Worm (Caenorhabditis elegans) whole organism, L2 larva: ENCODE data around the gene col-94.

Experiments used
- C34F6.9 ChIP-seq: fragments of 150-350 bp; optimal IDR thresholded peaks from 2 replicates; lab custom pipeline; 2014; ENCODE audit warnings: missing biosample characterization, missing genetic modification characterization
- R02D3.7 ChIP-seq: fragments of 150-350 bp; optimal IDR thresholded peaks from 2 replicates; lab custom pipeline; 2014; ENCODE audit warnings: missing biosample characterization, missing genetic modification characterization
- Y55F3AM.14 ChIP-seq: fragments of 200-800 bp; sonication (Bioruptor generic); optimal IDR thresholded peaks from 2 replicates; lab custom pipeline; 2018; ENCODE audit warnings: mild to moderate bottlenecking, missing genetic modification characterization, missing compliant biosample characterization
- ZK546.5 ChIP-seq: sonication (generic microtip); optimal IDR thresholded peaks from 2 replicates; lab custom pipeline; 2017; ENCODE audit warnings: missing biosample characterization, missing genetic modification characterization
- alr-1 ChIP-seq: fragments of 150-350 bp; optimal IDR thresholded peaks from 2 replicates; lab custom pipeline; 2014; ENCODE audit warnings: missing biosample characterization, missing genetic modification characterization
- aly-2 ChIP-seq: fragments of 150-350 bp; optimal IDR thresholded peaks from 2 replicates; lab custom pipeline; 2014; ENCODE audit warnings: missing biosample characterization, missing genetic modification characterization
- ama-1 ChIP-seq: fragments of 150-350 bp; optimal IDR thresholded peaks from 2 replicates; lab custom pipeline; 2018; ENCODE audit warnings: inconsistent platforms
- blmp-1 ChIP-seq: sonication (generic microtip); optimal IDR thresholded peaks from 2 replicates; lab custom pipeline; 2017; ENCODE audit warnings: missing genetic modification characterization, mild to moderate bottlenecking, missing compliant biosample characterization, antibody characterized with exemption, moderate library complexity; ENCODE audit not compliant: insufficient read depth
- ceh-16 ChIP-seq: fragments of 150-350 bp; optimal IDR thresholded peaks from 2 replicates; lab custom pipeline; 2014; ENCODE audit warnings: missing biosample characterization, missing genetic modification characterization
- ceh-82 ChIP-seq: fragments of 150-350 bp; optimal IDR thresholded peaks from 2 replicates; lab custom pipeline; 2014; ENCODE audit warnings: missing biosample characterization, missing genetic modification characterization
- elt-3 ChIP-seq: sonication (generic microtip); optimal IDR thresholded peaks from 2 replicates; lab custom pipeline; 2017; ENCODE audit warnings: missing biosample characterization, missing genetic modification characterization
- fos-1 ChIP-seq: fragments of 150-350 bp; optimal IDR thresholded peaks from 2 replicates; lab custom pipeline; 2014; ENCODE audit warnings: missing biosample characterization, missing genetic modification characterization
- gmeb-1 ChIP-seq: fragments of 150-350 bp; optimal IDR thresholded peaks from 2 replicates; lab custom pipeline; 2014; ENCODE audit warnings: missing biosample characterization, missing genetic modification characterization
- lin-11 ChIP-seq: fragments of 150-350 bp; sonication (generic microtip); optimal IDR thresholded peaks from 2 replicates; lab custom pipeline; 2014; ENCODE audit warnings: missing biosample characterization, missing genetic modification characterization, inconsistent platforms, mixed read lengths
- lin-13 ChIP-seq: fragments of 150-350 bp; optimal IDR thresholded peaks from 2 replicates; lab custom pipeline; 2014; ENCODE audit warnings: missing biosample characterization, missing genetic modification reagents, missing genetic modification characterization
- lin-39 ChIP-seq: fragments of 150-350 bp; optimal IDR thresholded peaks from 2 replicates; lab custom pipeline; 2014; ENCODE audit warnings: missing biosample characterization, missing genetic modification reagents, missing genetic modification characterization
- mab-5 ChIP-seq: fragments of 150-350 bp; optimal IDR thresholded peaks from 2 replicates; lab custom pipeline; 2014; ENCODE audit warnings: missing biosample characterization, missing genetic modification characterization
- mbf-1 ChIP-seq: sonication (generic microtip); optimal IDR thresholded peaks from 2 replicates; lab custom pipeline; 2017; ENCODE audit warnings: missing biosample characterization, missing genetic modification characterization
- mdl-1 ChIP-seq, 2 experiments: fragments of 150-350 bp in 1 of 2; sonication (generic microtip) in 1 of 2; optimal IDR thresholded peaks; 2 replicates each; lab custom pipeline; 2017; ENCODE audit warnings: missing biosample characterization in 2 of 2, missing genetic modification characterization in 2 of 2
- nhr-10 ChIP-seq: sonication (generic microtip); optimal IDR thresholded peaks from 2 replicates; lab custom pipeline; 2017; ENCODE audit warnings: missing biosample characterization, missing genetic modification characterization
- nhr-11 ChIP-seq: fragments of 150-350 bp; optimal IDR thresholded peaks from 2 replicates; lab custom pipeline; 2014; ENCODE audit warnings: missing biosample characterization, missing genetic modification characterization
- nhr-23 ChIP-seq: fragments of 150-350 bp; optimal IDR thresholded peaks from 2 replicates; lab custom pipeline; 2014; ENCODE audit warnings: missing biosample characterization, missing genetic modification reagents, missing genetic modification characterization
- nhr-237 ChIP-seq: fragments of 150-350 bp; optimal IDR thresholded peaks from 2 replicates; lab custom pipeline; 2014; ENCODE audit warnings: missing biosample characterization, missing genetic modification characterization
- nhr-25 ChIP-seq: fragments of 150-350 bp; sonication (generic microtip); optimal IDR thresholded peaks from 3 replicates; lab custom pipeline; 2014; ENCODE audit warnings: missing biosample characterization, missing genetic modification characterization
- nhr-6 ChIP-seq: fragments of 150-350 bp; optimal IDR thresholded peaks from 2 replicates; lab custom pipeline; 2014; ENCODE audit warnings: missing biosample characterization, missing genetic modification characterization
- peb-1 ChIP-seq: fragments of 150-350 bp; optimal IDR thresholded peaks from 2 replicates; lab custom pipeline; 2014; ENCODE audit warnings: missing biosample characterization, missing genetic modification characterization
- sem-4 ChIP-seq: fragments of 150-350 bp; optimal IDR thresholded peaks from 2 replicates; lab custom pipeline; 2014; ENCODE audit warnings: missing biosample characterization, missing genetic modification reagents, missing genetic modification characterization
- skn-1 ChIP-seq: sonication (generic microtip); optimal IDR thresholded peaks from 2 replicates; lab custom pipeline; 2017; ENCODE audit warnings: missing biosample characterization, missing genetic modification characterization
- sma-3 ChIP-seq: sonication (generic microtip); optimal IDR thresholded peaks from 2 replicates; lab custom pipeline; 2016; ENCODE audit warnings: missing genetic modification reagents, missing genetic modification characterization, missing compliant biosample characterization
- sma-9 ChIP-seq, 2 experiments: fragments of 150-350 bp in 1 of 2; sonication (generic microtip) in 1 of 2; optimal IDR thresholded peaks; 2 replicates each; lab custom pipeline; 2014 to 2016; ENCODE audit warnings: missing genetic modification characterization in 2 of 2, mild to moderate bottlenecking in 1 of 2, missing biosample characterization in 1 of 2, missing compliant biosample characterization in 1 of 2, missing genetic modification reagents in 1 of 2, moderate library complexity in 1 of 2
- unc-39 ChIP-seq: fragments of 150-350 bp; optimal IDR thresholded peaks from 2 replicates; lab custom pipeline; 2014; ENCODE audit warnings: missing biosample characterization, missing genetic modification characterization
- unc-55 ChIP-seq: fragments of 150-350 bp; sonication (generic microtip); optimal IDR thresholded peaks from 3 replicates; lab custom pipeline; 2014; ENCODE audit warnings: missing biosample characterization, missing genetic modification reagents, missing genetic modification characterization
- unc-62 ChIP-seq: fragments of 150-350 bp; optimal IDR thresholded peaks from 2 replicates; lab custom pipeline; 2014; ENCODE audit warnings: missing biosample characterization, missing genetic modification reagents, missing genetic modification characterization
- ztf-11 ChIP-seq: sonication (generic microtip); optimal IDR thresholded peaks from 2 replicates; lab custom pipeline; 2017; ENCODE audit warnings: missing biosample characterization, missing genetic modification characterization
- ztf-4 ChIP-seq: fragments of 150-350 bp; optimal IDR thresholded peaks from 2 replicates; lab custom pipeline; 2014; ENCODE audit warnings: missing biosample characterization, missing genetic modification characterization

Gene col-94

ce11 chrIII:10976580-10976979 lies 11.1 kb downstream of the col-94 start:
- no peak for TF ChIP-seq aly-2 (tag; lab: Kevin White, UChicago)
- no peak for TF ChIP-seq sma-3 (GFP tag; lab: Kevin White, UChicago)
- TF ChIP-seq lin-13 (GFP tag; lab: Kevin White, UChicago) = no peak
- TF ChIP-seq ceh-82 (tag; lab: Kevin White, UChicago) = no peak
- no peak for TF ChIP-seq nhr-237
- TF ChIP-seq nhr-25 (tag; lab: Kevin White, UChicago) = no peak
- TF ChIP-seq nhr-11 (tag; lab: Kevin White, UChicago) = no peak
- no peak for TF ChIP-seq unc-55
- no peak for TF ChIP-seq lin-39 (tag; lab: Kevin White, UChicago)
- TF ChIP-seq mab-5 (tag; lab: Kevin White, UChicago) = no peak
- TF ChIP-seq sma-9 (GFP tag; optimal IDR thresholded peaks at IDR 0.05; lab: Kevin White, UChicago) = no peak
- TF ChIP-seq sma-9 (tag; optimal IDR thresholded peaks at IDR 0.05; lab: Kevin White, UChicago) = no peak
- TF ChIP-seq C34F6.9 (tag; lab: Kevin White, UChicago) = no peak
- TF ChIP-seq unc-39 = no peak
- TF ChIP-seq lin-11 (tag; lab: Kevin White, UChicago) = no peak
- TF ChIP-seq, all 48 proteins: peak for 0

DNA sequence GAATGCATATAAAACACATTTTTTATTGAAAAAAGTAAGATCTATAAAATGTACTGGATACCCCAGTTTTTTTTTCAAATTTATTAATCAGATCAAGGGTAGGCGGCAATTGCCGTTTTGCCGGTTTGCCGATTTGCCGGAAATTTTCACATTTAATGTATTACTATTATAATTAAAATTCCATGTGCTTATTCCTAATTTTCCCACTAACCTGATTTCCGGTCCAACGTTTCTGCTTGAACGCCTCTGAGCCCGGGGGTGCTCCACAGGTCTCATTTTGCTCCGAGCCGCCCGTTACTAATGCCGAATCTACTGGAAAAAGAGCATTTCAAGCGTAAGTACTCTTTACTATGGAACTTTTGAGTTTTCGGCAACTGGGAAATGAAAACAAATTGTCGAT lies 18.0 kb downstream of the col-94 start, which contains the start of gene dhc-4:
Gene dhc-4, plus strand, starts transcription at position 301 of the 400 bp plus-strand sequence.
- TF ChIP-seq ceh-16 (no peak), nhr-6 (tag; lab: Kevin White, UChicago) (no peak), alr-1 (tag; lab: Kevin White, UChicago) (no peak)

DNA sequence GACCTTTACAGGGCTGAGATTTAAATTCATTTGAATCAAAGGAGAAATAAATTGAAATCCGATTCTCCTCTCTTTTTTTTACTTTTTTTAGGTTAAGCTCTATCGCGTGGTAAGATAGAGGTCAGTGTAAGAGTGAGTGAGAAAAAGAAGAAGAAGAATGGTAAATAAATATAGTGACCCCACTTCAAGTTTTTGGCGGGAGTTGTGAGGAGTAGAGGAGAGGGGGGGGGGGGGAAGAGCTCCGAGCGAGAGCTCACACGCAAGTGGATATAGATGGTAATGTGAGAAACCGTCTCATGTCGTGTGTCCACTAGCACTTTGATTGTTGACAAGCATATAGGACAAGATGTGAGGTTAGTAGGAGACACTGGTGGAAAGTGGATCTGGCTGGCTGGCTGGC lies 20.7 kb downstream of the col-94 start, which contains the start of gene W05B2.2:
Gene W05B2.2, minus strand, starts transcription at position 101 of the 400 bp plus-strand sequence.
- no peak for TF ChIP-seq ztf-11
- TF ChIP-seq nhr-10 (tag; lab: Kevin White, UChicago) = no peak
- no peak for TF ChIP-seq Y55F3AM.14 (GFP tag; lab: Kevin White, UChicago)
- TF ChIP-seq ztf-4 (tag; lab: Kevin White, UChicago) = no peak
- TF ChIP-seq gmeb-1 (tag; lab: Kevin White, UChicago) = no peak
- no peak for TF ChIP-seq nhr-23 (tag; lab: Kevin White, UChicago)
- no peak for TF ChIP-seq sem-4 (tag; lab: Kevin White, UChicago)
- no peak for TF ChIP-seq skn-1 (tag; lab: Kevin White, UChicago)
- TF ChIP-seq, all 48 proteins: peak for 0

DNA sequence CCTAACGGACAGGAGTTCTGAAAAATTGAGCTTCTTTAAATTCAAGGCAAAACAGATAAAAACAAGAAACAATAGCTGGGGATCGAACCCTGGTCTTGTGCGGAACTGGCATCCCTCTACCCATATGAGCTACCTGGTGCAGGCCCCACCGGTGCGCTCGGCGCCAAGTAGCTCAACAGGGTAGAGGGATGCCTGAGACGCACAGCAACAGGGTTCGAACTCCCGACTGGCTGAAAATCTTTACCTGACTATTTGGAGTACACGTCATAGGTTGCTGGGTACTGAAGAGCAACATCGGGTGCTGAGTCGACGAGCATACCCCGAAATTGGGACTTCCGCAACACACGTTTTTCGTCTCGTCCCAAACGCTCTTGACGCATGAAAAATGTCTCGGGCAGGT lies 24.8 kb downstream of the col-94 start:
- no peak for TF ChIP-seq unc-55
- TF ChIP-seq nhr-10 (tag; lab: Kevin White, UChicago) = no peak
- no peak for TF ChIP-seq ztf-4 (tag; lab: Kevin White, UChicago)
- TF ChIP-seq sma-3 (GFP tag; lab: Kevin White, UChicago) = no peak
- TF ChIP-seq ceh-16 = no peak
- no peak for TF ChIP-seq R02D3.7 (tag; lab: Kevin White, UChicago)
- no peak for TF ChIP-seq lin-13 (GFP tag; lab: Kevin White, UChicago)
- TF ChIP-seq elt-3 (tag; lab: Kevin White, UChicago) = no peak
- TF ChIP-seq alr-1 (tag; lab: Kevin White, UChicago) = no peak
- no peak for TF ChIP-seq ZK546.5 (tag; lab: Kevin White, UChicago)
- no peak for TF ChIP-seq mdl-1 (tag; optimal IDR thresholded peaks at IDR 0.05; lab: Kevin White, UChicago)
- no peak for TF ChIP-seq blmp-1 (tag; lab: Kevin White, UChicago)
- no peak for TF ChIP-seq fos-1 (tag; lab: Kevin White, UChicago)
- TF ChIP-seq ceh-82 (tag; lab: Kevin White, UChicago) = no peak

DNA sequence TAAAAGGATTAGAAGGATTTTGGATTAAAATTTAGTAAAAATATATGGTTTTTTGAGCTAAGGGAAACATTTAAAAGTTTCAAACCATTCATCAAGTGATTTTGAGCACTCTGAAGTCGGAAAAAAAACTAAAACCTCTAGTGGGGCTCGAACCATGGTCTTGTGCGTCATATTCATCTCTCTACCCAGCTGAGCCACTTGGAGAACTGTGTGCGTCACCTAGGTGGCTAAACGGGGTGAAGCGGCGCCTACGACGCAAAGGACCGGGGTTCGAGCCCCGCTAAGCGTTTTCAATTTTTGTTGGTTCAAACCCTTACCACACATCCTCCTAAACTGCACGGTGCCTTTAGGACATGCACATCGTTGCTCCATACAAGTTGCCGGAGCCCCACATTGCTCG lies 27.3 kb downstream of the col-94 start:
- TF ChIP-seq Y55F3AM.14 (GFP tag; lab: Kevin White, UChicago) = no peak
- TF ChIP-seq mdl-1 (tag; optimal IDR thresholded peaks at IDR 0.05; lab: Kevin White, UChicago) = no peak
- no peak for TF ChIP-seq ama-1 (lab: Kevin White, UChicago)
- TF ChIP-seq, all 48 proteins: peak for 0

DNA sequence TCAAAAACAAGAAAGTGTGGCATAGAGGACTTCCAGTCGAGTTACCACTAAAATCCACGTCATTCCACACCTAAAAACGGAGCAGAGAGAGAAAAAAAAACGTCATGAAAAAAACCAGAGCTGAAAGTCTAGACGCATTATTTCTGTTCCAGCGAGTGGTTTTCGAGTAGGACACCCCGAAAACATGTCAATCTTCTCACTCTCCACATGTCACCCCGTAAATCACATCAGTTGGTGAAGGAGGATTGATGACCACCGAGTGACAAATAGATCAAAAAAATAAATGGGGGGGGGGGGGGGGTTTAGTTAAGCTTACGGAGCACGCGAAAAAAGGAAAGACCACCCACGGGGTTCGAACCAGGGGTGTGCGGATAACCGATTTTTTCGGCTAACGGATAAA lies 30.0 kb downstream of the col-94 start:
- TF ChIP-seq nhr-23 (tag; lab: Kevin White, UChicago) = no peak
- no peak for TF ChIP-seq alr-1 (tag; lab: Kevin White, UChicago)
- no peak for TF ChIP-seq sem-4 (tag; lab: Kevin White, UChicago)
- no peak for TF ChIP-seq aly-2 (tag; lab: Kevin White, UChicago)
- TF ChIP-seq mbf-1 = no peak
- TF ChIP-seq ama-1 (lab: Kevin White, UChicago) = no peak
- TF ChIP-seq unc-39 = no peak
- no peak for TF ChIP-seq ceh-16
- TF ChIP-seq unc-55 = no peak
- no peak for TF ChIP-seq unc-62
- no peak for TF ChIP-seq peb-1 (tag; lab: Kevin White, UChicago)
- TF ChIP-seq, all 48 proteins: peak for 0
